Fruit fly (Drosophila melanogaster): ENCODE results near the gene CG13614.

The CG13614 gene

DNA sequence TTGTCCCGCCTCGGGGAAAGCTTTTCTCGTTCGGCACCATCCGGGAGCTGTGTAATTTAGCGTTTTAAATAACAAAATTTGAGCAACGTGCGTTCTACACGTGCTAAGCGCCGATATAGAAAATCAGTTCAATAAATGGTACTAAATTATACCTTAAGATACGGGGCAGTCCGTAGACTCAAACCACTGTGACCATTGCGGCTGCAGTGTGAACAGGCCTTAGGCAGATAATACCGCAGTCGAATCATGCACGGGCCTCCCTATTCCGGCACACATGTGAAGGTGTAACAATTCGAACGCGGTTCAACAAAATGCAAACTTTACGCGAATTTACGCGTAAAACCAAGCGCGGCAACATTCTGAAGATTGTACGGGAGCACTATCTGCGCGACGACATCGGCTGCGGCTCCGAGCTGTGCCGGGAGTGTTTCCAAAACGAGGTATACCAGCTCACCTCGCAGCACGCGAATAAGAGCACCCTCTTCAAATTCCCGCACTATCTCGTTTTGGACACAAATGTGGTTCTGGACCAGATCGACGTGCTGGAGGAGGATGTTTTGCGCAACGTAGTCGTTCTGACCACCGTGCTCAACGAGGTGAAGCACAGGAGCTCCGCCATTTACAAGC, 36.1 kb upstream of the CG13614 start, which contains the start of the genes Rrp5 and Dis3 (continued):
- TF ChIP-seq MBD-R2 (GFP tag; IDR thresholded peaks at IDR 0.05) (peak; percentile 99), sens (GFP tag) (peak; percentile 93), run (tag; optimal IDR thresholded peaks at IDR 0.05) (no peak), mam (GFP tag; optimal IDR thresholded peaks at IDR 0.05) (peak; percentile 16), CG1603 (tag; optimal IDR thresholded peaks at IDR 0.05) (peak; percentile 94), CG17328 (GFP tag; IDR thresholded peaks at IDR 0.05) (peak; percentile 46; the same call in 1 of the 2 replicates), pho (GFP tag; optimal IDR thresholded peaks at IDR 0.05) (peak; percentile 56), CG17829 (tag; optimal IDR thresholded peaks at IDR 0.05) (no peak), onecut (GFP tag; IDR thresholded peaks at IDR 0.05) (no peak), Mes4 (GFP tag; optimal IDR thresholded peaks at IDR 0.05) (no peak), CG11085 (GFP tag; IDR thresholded peaks at IDR 0.05) (peak; percentile 42; the same call in 1 of the 2 replicates), sug (tag; optimal IDR thresholded peaks at IDR 0.05) (no peak), oc (tag; optimal IDR thresholded peaks at IDR 0.05) (no peak), GATAe (GFP tag; conservative IDR thresholded peaks at IDR 0.05) (peak; percentile 85), CG12155 (GFP tag; optimal IDR thresholded peaks at IDR 0.05) (peak; percentile 22), esg (GFP tag; conservative IDR thresholded peaks at IDR 0.05) (no peak), Trl (optimal IDR thresholded peaks at IDR 0.05) (no peak), Trl (GFP tag; optimal IDR thresholded peaks at IDR 0.05) (no peak), CG10565 (GFP tag; optimal IDR thresholded peaks at IDR 0.05) (no peak), CG11723 (GFP tag; optimal IDR thresholded peaks at IDR 0.05) (no peak), insv (GFP tag; optimal IDR thresholded peaks at IDR 0.05) (no peak), ash1 (GFP tag; optimal IDR thresholded peaks at IDR 0.05) (no peak), gro (GFP tag; optimal IDR thresholded peaks at IDR 0.05) (no peak), Mad (GFP tag; optimal IDR thresholded peaks at IDR 0.05) (peak; percentile 36), ems (GFP tag; optimal IDR thresholded peaks at IDR 0.05) (no peak), CG9876 (GFP tag; optimal IDR thresholded peaks at IDR 0.05) (peak; percentile 57), CG2678 (tag; optimal IDR thresholded peaks at IDR 0.05) (no peak), CG13123 (GFP tag; optimal IDR thresholded peaks at IDR 0.05) (no peak), crp (GFP tag; optimal IDR thresholded peaks at IDR 0.05) (peak in 1 of 2 experiments; percentile 66), CG18476 (GFP tag; optimal IDR thresholded peaks at IDR 0.05) (no peak), NFAT (GFP tag; IDR thresholded peaks at IDR 0.05) (peak; percentile 79), CG11695 (GFP tag; IDR thresholded peaks at IDR 0.05) (no peak), CG10979 (tag; optimal IDR thresholded peaks at IDR 0.05) (peak; percentile 55), tin (GFP tag; optimal IDR thresholded peaks at IDR 0.05) (peak; percentile 28), vnd (GFP tag; IDR thresholded peaks at IDR 0.05; ENCODE audit: partially characterized antibody) (0 out of 3 replicates have a peak, but pooled peaks have one; percentile 26), amos (GFP tag; IDR thresholded peaks at IDR 0.05; ENCODE audit: partially characterized antibody) (peak; percentile 58), CG8089 (GFP tag; optimal IDR thresholded peaks at IDR 0.05) (peak; percentile 7), CG1233 (GFP tag; optimal IDR thresholded peaks at IDR 0.05) (no peak), Dbx (GFP tag; IDR thresholded peaks at IDR 0.05) (peak; percentile 59; the same call in 1 of the 3 replicates), Adf1 (GFP tag; IDR thresholded peaks at IDR 0.05) (peak; percentile 50), nau (GFP tag; optimal IDR thresholded peaks at IDR 0.05) (no peak), seq (GFP tag; IDR thresholded peaks at IDR 0.05) (no peak), CG8765 (GFP tag; IDR thresholded peaks at IDR 0.05) (peak; percentile 46; the same call in 1 of the 2 replicates), dmrt99B (tag; optimal IDR thresholded peaks at IDR 0.05) (no peak), pita (GFP tag; optimal IDR thresholded peaks at IDR 0.05) (peak; percentile 69), repo (GFP tag; optimal IDR thresholded peaks at IDR 0.05) (no peak), Hr3 (GFP tag; optimal IDR thresholded peaks at IDR 0.05) (peak; percentile 15), cwo (GFP tag; optimal IDR thresholded peaks at IDR 0.05) (peak; percentile 87), CHES-1-like (GFP tag; optimal IDR thresholded peaks at IDR 0.05) (peak; percentile 60), HLH54F (GFP tag; optimal IDR thresholded peaks at IDR 0.05) (peak; percentile 50), fd64A (GFP tag; optimal IDR thresholded peaks at IDR 0.05) (no peak)

All from whole organism, embryonic.